Worm (Caenorhabditis elegans) whole organism, dauer: Measurements from ENCODE around the gene rps-28.
"Not testable (repeated sequence)": the region's sequence is repeated elsewhere in the genome, so short reads cannot be mapped to it uniquely, and the experiment has no call there.

Experiments used
- unc-62 ChIP-seq: sonication (generic microtip); optimal IDR thresholded peaks from 2 replicates; lab custom pipeline; 2017; ENCODE audit warnings: missing biosample characterization, missing genetic modification reagents, missing genetic modification characterization

Gene rps-28

ce11 chrIV:1659045-1659741 lies at the start of gene rps-28:
Gene rps-28, plus strand, starts transcription at chrIV:1659691.
- TF ChIP-seq unc-62 (GFP tag; lab: Kevin White, UChicago): no peak

- TF ChIP-seq unc-62 (GFP tag; lab: Kevin White, UChicago): not testable (repeated sequence)
Measured at ce11 chrIV:1609973-1610372, 49.5 kb upstream of the rps-28 start, which contains the start of gene dsl-3. Gene dsl-3, plus strand, starts transcription at chrIV:1610273.

ce11 chrIV:1613592-1613991 lies 45.9 kb upstream of the rps-28 start, which contains the start of gene nhr-122:
Gene nhr-122, plus strand, starts transcription at chrIV:1613892.
- TF ChIP-seq unc-62 (GFP tag; lab: Kevin White, UChicago): no peak

- no peak for TF ChIP-seq unc-62 (GFP tag; lab: Kevin White, UChicago)
Measured at ce11 chrIV:1619519-1620311, 39.8 kb upstream of the rps-28 start, which contains the start of gene nhr-92. Gene nhr-92, plus strand, starts transcription at chrIV:1620094.

- no peak for TF ChIP-seq unc-62 (GFP tag; lab: Kevin White, UChicago)
Measured at ce11 chrIV:1623712-1624111, 35.8 kb upstream of the rps-28 start, which contains the start of gene nhr-87. Gene nhr-87, plus strand, starts transcription at chrIV:1624029.

- no peak for TF ChIP-seq unc-62 (GFP tag; lab: Kevin White, UChicago)
Measured at ce11 chrIV:1624447-1624846, 35.0 kb upstream of the rps-28 start.

- no peak for TF ChIP-seq unc-62 (GFP tag; lab: Kevin White, UChicago)
Measured at ce11 chrIV:1626342-1626855, 33.1 kb upstream of the rps-28 start, which contains the start of gene nhr-146. Gene nhr-146, plus strand, starts transcription at chrIV:1626805.

- TF ChIP-seq unc-62 (GFP tag; lab: Kevin White, UChicago): no peak
Measured at ce11 chrIV:1628281-1628680, 31.2 kb upstream of the rps-28 start.

ce11 chrIV:1628730-1629129 lies 30.8 kb upstream of the rps-28 start:
- TF ChIP-seq unc-62 (GFP tag; lab: Kevin White, UChicago): no peak

ce11 chrIV:1631651-1632050 lies 27.8 kb upstream of the rps-28 start, which contains the start of gene cpg-24:
Gene cpg-24, plus strand, starts transcription at chrIV:1631951.
- no peak for TF ChIP-seq unc-62 (GFP tag; lab: Kevin White, UChicago)

- TF ChIP-seq unc-62 (GFP tag; lab: Kevin White, UChicago): no peak
Measured at ce11 chrIV:1632593-1632992, 26.9 kb upstream of the rps-28 start.

ce11 chrIV:1633445-1633844 lies 26.0 kb upstream of the rps-28 start, which contains the start of gene Y41D4B.6:
Gene Y41D4B.6, plus strand, starts transcription at chrIV:1633745.
- no peak for TF ChIP-seq unc-62 (GFP tag; lab: Kevin White, UChicago)

ce11 chrIV:1637333-1637732 lies 22.2 kb upstream of the rps-28 start:
- TF ChIP-seq unc-62 (GFP tag; lab: Kevin White, UChicago): no peak

- TF ChIP-seq unc-62 (GFP tag; lab: Kevin White, UChicago): not testable (repeated sequence)
Measured at ce11 chrIV:1645198-1645597, 14.3 kb upstream of the rps-28 start, which contains the start of gene nhr-274. Gene nhr-274, minus strand, starts transcription at chrIV:1645298.

ce11 chrIV:1649349-1649748 lies 10.1 kb upstream of the rps-28 start:
- no peak for TF ChIP-seq unc-62 (GFP tag; lab: Kevin White, UChicago)

- no peak for TF ChIP-seq unc-62 (GFP tag; lab: Kevin White, UChicago)
Measured at ce11 chrIV:1649794-1650193, 9.7 kb upstream of the rps-28 start.
